Worm (Caenorhabditis elegans) whole organism, L4/young adult: ENCODE data around the gene nhr-264.

Experiments
- dao-5 ChIP-seq: sonication (generic microtip); optimal IDR thresholded peaks from 2 replicates; lab custom pipeline; 2016; ENCODE audit warnings: missing genotype, missing genetic modification characterization, moderate library complexity, missing compliant biosample characterization
- him-1 ChIP-seq: sonication (generic microtip); optimal IDR thresholded peaks from 2 replicates; lab custom pipeline; 2016; ENCODE audit warnings: missing genotype, missing genetic modification reagents, missing genetic modification characterization, missing compliant biosample characterization

ce11 chrIV:9343102-9343599, 49.4 kb upstream of the nhr-264 start, which contains the start of gene pigc-1:
- TF ChIP-seq him-1 (tag; lab: Kevin White, UChicago) (no peak), dao-5 (tag; lab: Kevin White, UChicago) (no peak)
